Worm (Caenorhabditis elegans) whole organism, L2 larva: ENCODE results near the gene eff-1.
A peak's percentile ranks its signal among the peaks of the same experiment; 100 is the strongest.

Source experiments
- Y55F3AM.14 ChIP-seq: fragments of 200-800 bp; sonication (Bioruptor generic); optimal IDR thresholded peaks from 2 replicates; lab custom pipeline; 2018; ENCODE audit warnings: mild to moderate bottlenecking, missing genetic modification characterization, missing compliant biosample characterization
- alr-1 ChIP-seq: fragments of 150-350 bp; optimal IDR thresholded peaks from 2 replicates; lab custom pipeline; 2014; ENCODE audit warnings: missing biosample characterization, missing genetic modification characterization
- aly-2 ChIP-seq: fragments of 150-350 bp; optimal IDR thresholded peaks from 2 replicates; lab custom pipeline; 2014; ENCODE audit warnings: missing biosample characterization, missing genetic modification characterization
- ama-1 ChIP-seq: fragments of 150-350 bp; optimal IDR thresholded peaks from 2 replicates; lab custom pipeline; 2018; ENCODE audit warnings: inconsistent platforms
- ceh-16 ChIP-seq: fragments of 150-350 bp; optimal IDR thresholded peaks from 2 replicates; lab custom pipeline; 2014; ENCODE audit warnings: missing biosample characterization, missing genetic modification characterization
- ceh-82 ChIP-seq: fragments of 150-350 bp; optimal IDR thresholded peaks from 2 replicates; lab custom pipeline; 2014; ENCODE audit warnings: missing biosample characterization, missing genetic modification characterization
- crh-2 ChIP-seq: sonication (generic microtip); optimal IDR thresholded peaks from 2 replicates; lab custom pipeline; 2017; ENCODE audit warnings: missing biosample characterization, missing genetic modification characterization
- dmd-4 ChIP-seq: sonication (generic microtip); optimal IDR thresholded peaks from 2 replicates; lab custom pipeline; 2017; ENCODE audit warnings: missing biosample characterization, missing genetic modification characterization
- egl-27 ChIP-seq: sonication (generic microtip); optimal IDR thresholded peaks from 3 replicates; lab custom pipeline; 2017; ENCODE audit warnings: missing biosample characterization, missing genetic modification reagents, missing genetic modification characterization
- fos-1 ChIP-seq: fragments of 150-350 bp; optimal IDR thresholded peaks from 2 replicates; lab custom pipeline; 2014; ENCODE audit warnings: missing biosample characterization, missing genetic modification characterization
- gmeb-1 ChIP-seq: fragments of 150-350 bp; optimal IDR thresholded peaks from 2 replicates; lab custom pipeline; 2014; ENCODE audit warnings: missing biosample characterization, missing genetic modification characterization
- lin-11 ChIP-seq: fragments of 150-350 bp; sonication (generic microtip); optimal IDR thresholded peaks from 2 replicates; lab custom pipeline; 2014; ENCODE audit warnings: missing biosample characterization, missing genetic modification characterization, inconsistent platforms, mixed read lengths
- lin-13 ChIP-seq: fragments of 150-350 bp; optimal IDR thresholded peaks from 2 replicates; lab custom pipeline; 2014; ENCODE audit warnings: missing biosample characterization, missing genetic modification reagents, missing genetic modification characterization
- lin-39 ChIP-seq: fragments of 150-350 bp; optimal IDR thresholded peaks from 2 replicates; lab custom pipeline; 2014; ENCODE audit warnings: missing biosample characterization, missing genetic modification reagents, missing genetic modification characterization
- lsy-2 ChIP-seq, 2 experiments: fragments of 150-350 bp in 1 of 2; sonication (generic microtip) in 1 of 2; optimal IDR thresholded peaks; 2 replicates each; lab custom pipeline; 2014 to 2017; ENCODE audit warnings: missing biosample characterization in 2 of 2, missing genetic modification characterization in 2 of 2
- mab-5 ChIP-seq: fragments of 150-350 bp; optimal IDR thresholded peaks from 2 replicates; lab custom pipeline; 2014; ENCODE audit warnings: missing biosample characterization, missing genetic modification characterization
- mbf-1 ChIP-seq: sonication (generic microtip); optimal IDR thresholded peaks from 2 replicates; lab custom pipeline; 2017; ENCODE audit warnings: missing biosample characterization, missing genetic modification characterization
- mdl-1 ChIP-seq, 2 experiments: fragments of 150-350 bp in 1 of 2; sonication (generic microtip) in 1 of 2; optimal IDR thresholded peaks; 2 replicates each; lab custom pipeline; 2017; ENCODE audit warnings: missing biosample characterization in 2 of 2, missing genetic modification characterization in 2 of 2
- nhr-10 ChIP-seq: sonication (generic microtip); optimal IDR thresholded peaks from 2 replicates; lab custom pipeline; 2017; ENCODE audit warnings: missing biosample characterization, missing genetic modification characterization
- nhr-11 ChIP-seq: fragments of 150-350 bp; optimal IDR thresholded peaks from 2 replicates; lab custom pipeline; 2014; ENCODE audit warnings: missing biosample characterization, missing genetic modification characterization
- nhr-12 ChIP-seq: fragments of 150-350 bp; optimal IDR thresholded peaks from 2 replicates; lab custom pipeline; 2014; ENCODE audit warnings: missing biosample characterization, missing genetic modification characterization
- nhr-129 ChIP-seq: fragments of 150-350 bp; optimal IDR thresholded peaks from 2 replicates; lab custom pipeline; 2014; ENCODE audit warnings: missing biosample characterization, missing genetic modification characterization
- nhr-21 ChIP-seq: fragments of 150-350 bp; optimal IDR thresholded peaks from 2 replicates; lab custom pipeline; 2014; ENCODE audit warnings: missing biosample characterization, missing genetic modification characterization
- nhr-23 ChIP-seq: fragments of 150-350 bp; optimal IDR thresholded peaks from 2 replicates; lab custom pipeline; 2014; ENCODE audit warnings: missing biosample characterization, missing genetic modification reagents, missing genetic modification characterization
- nhr-237 ChIP-seq: fragments of 150-350 bp; optimal IDR thresholded peaks from 2 replicates; lab custom pipeline; 2014; ENCODE audit warnings: missing biosample characterization, missing genetic modification characterization
- nhr-25 ChIP-seq: fragments of 150-350 bp; sonication (generic microtip); optimal IDR thresholded peaks from 3 replicates; lab custom pipeline; 2014; ENCODE audit warnings: missing biosample characterization, missing genetic modification characterization
- sem-4 ChIP-seq: fragments of 150-350 bp; optimal IDR thresholded peaks from 2 replicates; lab custom pipeline; 2014; ENCODE audit warnings: missing biosample characterization, missing genetic modification reagents, missing genetic modification characterization
- sma-9 ChIP-seq, 2 experiments: fragments of 150-350 bp in 1 of 2; sonication (generic microtip) in 1 of 2; optimal IDR thresholded peaks; 2 replicates each; lab custom pipeline; 2014 to 2016; ENCODE audit warnings: missing genetic modification characterization in 2 of 2, mild to moderate bottlenecking in 1 of 2, missing biosample characterization in 1 of 2, missing compliant biosample characterization in 1 of 2, missing genetic modification reagents in 1 of 2, moderate library complexity in 1 of 2
- unc-39 ChIP-seq: fragments of 150-350 bp; optimal IDR thresholded peaks from 2 replicates; lab custom pipeline; 2014; ENCODE audit warnings: missing biosample characterization, missing genetic modification characterization
- unc-55 ChIP-seq: fragments of 150-350 bp; sonication (generic microtip); optimal IDR thresholded peaks from 3 replicates; lab custom pipeline; 2014; ENCODE audit warnings: missing biosample characterization, missing genetic modification reagents, missing genetic modification characterization
- unc-62 ChIP-seq: fragments of 150-350 bp; optimal IDR thresholded peaks from 2 replicates; lab custom pipeline; 2014; ENCODE audit warnings: missing biosample characterization, missing genetic modification reagents, missing genetic modification characterization
- ztf-1 ChIP-seq: fragments of 200-800 bp; sonication (Bioruptor generic); conservative IDR thresholded peaks from 2 replicates; pipeline ENCODE4 v1.3.6; 2022; ENCODE audit warnings: missing genetic modification characterization, missing compliant biosample characterization
- ztf-11 ChIP-seq: sonication (generic microtip); optimal IDR thresholded peaks from 2 replicates; lab custom pipeline; 2017; ENCODE audit warnings: missing biosample characterization, missing genetic modification characterization

Gene eff-1

ce11 chrII:8329462-8329861, 17.0 kb upstream of the eff-1 start, which contains the start of gene C26D10.4:
Gene C26D10.4 (plus strand): TSS chrII:8329762.
- TF ChIP-seq crh-2 (peak; percentile 29), nhr-12 (tag; lab: Kevin White, UChicago) (no peak), nhr-129 (tag; lab: Kevin White, UChicago) (peak; percentile 3), ceh-16 (no peak), egl-27 (no peak)
- TF ChIP-seq, all 48 proteins: peak for 2

DNA sequence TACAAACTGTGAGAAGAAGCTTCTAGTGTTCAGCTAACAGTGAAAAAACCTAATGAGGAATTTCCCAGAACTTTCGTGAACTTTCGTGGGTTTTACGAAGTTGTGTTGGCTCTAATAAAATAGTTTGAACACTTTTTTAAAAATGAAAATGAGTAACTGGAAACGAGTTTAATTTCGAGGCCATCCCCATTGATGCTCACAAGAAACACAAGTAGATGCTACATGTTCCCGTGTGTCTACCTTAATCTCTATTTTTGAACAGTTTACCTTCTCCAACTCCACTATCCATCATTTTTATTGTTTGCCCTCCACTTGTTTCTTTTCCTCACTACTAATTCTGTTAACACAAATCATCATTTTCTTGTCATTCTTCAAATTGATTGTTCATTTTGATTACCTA, 12.8 kb upstream of the eff-1 start, which contains the start of gene C26D10.7:
Gene C26D10.7, plus strand, starts transcription at position 301 of the 400 bp plus-strand sequence.
- no peak for TF ChIP-seq sma-9 (GFP tag; optimal IDR thresholded peaks at IDR 0.05; lab: Kevin White, UChicago)
- TF ChIP-seq sma-9 (tag; optimal IDR thresholded peaks at IDR 0.05; lab: Kevin White, UChicago) = no peak
- TF ChIP-seq nhr-12 (tag; lab: Kevin White, UChicago) = no peak
- no peak for TF ChIP-seq fos-1 (tag; lab: Kevin White, UChicago)
- no peak for TF ChIP-seq nhr-10
- TF ChIP-seq lin-11 (tag; lab: Kevin White, UChicago) = no peak
- TF ChIP-seq nhr-237 (tag; lab: Kevin White, UChicago) = no peak
- TF ChIP-seq, all 48 proteins: peak for 0

- no peak for TF ChIP-seq sma-9 (GFP tag; optimal IDR thresholded peaks at IDR 0.05; lab: Kevin White, UChicago)
- TF ChIP-seq sma-9 (tag; optimal IDR thresholded peaks at IDR 0.05; lab: Kevin White, UChicago) = no peak
These were observed 7.4 kb upstream of the eff-1 start for ce11 chrII:8339108-8339507.

DNA sequence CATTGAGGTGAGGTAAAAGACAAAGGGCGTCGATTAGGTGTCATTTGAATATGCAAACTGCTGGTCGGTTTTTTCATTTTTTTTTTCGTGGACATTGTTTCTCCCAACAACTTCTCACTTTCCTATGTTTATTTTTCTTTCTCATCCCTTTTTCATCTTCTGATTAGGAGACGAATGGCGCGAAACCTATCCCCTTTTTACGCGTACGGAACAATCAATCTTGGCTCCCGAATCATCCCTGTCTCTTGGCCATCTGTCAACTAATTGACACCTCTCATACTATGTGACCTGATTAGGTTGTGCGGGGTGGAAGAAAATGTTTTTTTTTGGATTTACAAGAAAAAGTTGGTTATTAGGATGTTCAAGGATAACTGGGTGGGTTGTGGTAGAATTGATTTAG, 1.7 kb upstream of the eff-1 start:
- TF ChIP-seq ztf-11 (no peak), sem-4 (no peak), aly-2 (no peak), nhr-25 (no peak), ceh-82 (no peak), lin-11 (tag; lab: Kevin White, UChicago) (no peak), lsy-2 (tag; optimal IDR thresholded peaks at IDR 0.05; lab: Kevin White, UChicago) (no peak), Y55F3AM.14 (GFP tag; lab: Kevin White, UChicago) (no peak), lin-39 (tag; lab: Kevin White, UChicago) (no peak), nhr-23 (tag; lab: Kevin White, UChicago) (no peak), ztf-1 (no peak), unc-55 (GFP tag; lab: Kevin White, UChicago) (no peak), nhr-10 (no peak), gmeb-1 (tag; lab: Kevin White, UChicago) (no peak)

DNA sequence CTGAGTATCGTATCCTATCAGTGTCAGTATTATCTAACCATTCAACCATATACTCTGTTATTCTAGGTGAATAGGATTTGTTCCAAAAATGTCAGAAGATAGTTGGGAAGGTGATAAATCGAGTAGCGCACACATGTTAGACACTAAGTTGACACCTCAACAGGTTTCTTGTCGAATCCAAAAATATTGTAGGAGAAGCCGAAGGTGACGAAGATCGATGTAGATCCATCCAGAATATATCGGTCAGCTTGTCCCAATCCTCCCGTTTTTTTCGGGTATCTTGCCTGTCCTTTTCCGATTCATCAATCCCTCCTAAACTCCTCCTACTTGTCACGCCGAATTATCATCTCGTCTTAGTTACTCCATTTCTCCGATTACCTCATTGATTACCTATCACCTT, 871 bp upstream of the eff-1 start:
- TF ChIP-seq mdl-1 (tag; optimal IDR thresholded peaks at IDR 0.05; lab: Kevin White, UChicago) (no peak), nhr-21 (peak; percentile 50)

DNA sequence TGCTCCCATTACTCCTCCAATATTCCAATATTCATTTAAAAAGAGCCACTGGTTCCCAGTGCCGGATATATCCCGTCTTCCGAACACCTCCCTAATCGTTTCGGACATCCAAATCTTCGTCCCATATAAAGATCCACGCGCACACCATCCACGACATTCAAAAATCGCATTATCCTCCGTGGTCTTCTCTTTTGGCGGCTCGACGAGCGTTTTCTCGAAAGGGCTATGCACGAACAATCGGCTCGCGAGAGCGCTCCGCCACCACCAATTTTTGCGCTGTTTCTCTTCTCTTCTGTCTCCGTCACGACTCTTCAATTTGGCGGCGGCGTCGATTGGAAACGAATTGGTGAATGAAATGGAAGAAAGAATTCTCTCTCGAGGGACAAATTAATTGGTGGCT, 6.8 kb downstream of the eff-1 start:
- TF ChIP-seq aly-2 = no peak
- TF ChIP-seq unc-62 (GFP tag; lab: Kevin White, UChicago) = no peak
- TF ChIP-seq nhr-11 (tag; lab: Kevin White, UChicago) = no peak
- no peak for TF ChIP-seq ama-1
- TF ChIP-seq mab-5 (tag; lab: Kevin White, UChicago) = no peak
- TF ChIP-seq, all 48 proteins: peak for 0

ce11 chrII:8354233-8354750, 7.8 kb downstream of the eff-1 start, which contains the start of gene C26D10.6:
Gene C26D10.6 (minus strand): TSS chrII:8354700.
- TF ChIP-seq unc-62 (GFP tag; lab: Kevin White, UChicago) (no peak), fos-1 (tag; lab: Kevin White, UChicago) (no peak), ztf-11 (no peak), alr-1 (no peak), nhr-237 (tag; lab: Kevin White, UChicago) (no peak), unc-39 (tag; lab: Kevin White, UChicago) (no peak), Y55F3AM.14 (GFP tag; lab: Kevin White, UChicago) (no peak), mbf-1 (tag; lab: Kevin White, UChicago) (no peak), mdl-1 (tag; optimal IDR thresholded peaks at IDR 0.05; lab: Kevin White, UChicago) (no peak), lin-13 (GFP tag; lab: Kevin White, UChicago) (no peak), nhr-10 (no peak), dmd-4 (tag; lab: Kevin White, UChicago) (no peak), lsy-2 (tag; optimal IDR thresholded peaks at IDR 0.05; lab: Kevin White, UChicago) (no peak)
